Fruit fly (Drosophila melanogaster): ENCODE measurements around the gene RfC4.

dm6 chr3L:4110212-4110611 lies 25.6 kb downstream of the RfC4 start:
- no peak for TF ChIP-seq br (GFP tag; optimal IDR thresholded peaks at IDR 0.05)
- TF ChIP-seq psq (GFP tag; optimal IDR thresholded peaks at IDR 0.05): no peak
- no peak for TF ChIP-seq woc (GFP tag; optimal IDR thresholded peaks at IDR 0.05)
- no peak for TF ChIP-seq dmrt93B (GFP tag; optimal IDR thresholded peaks at IDR 0.05)
- no peak for TF ChIP-seq h (GFP tag; optimal IDR thresholded peaks at IDR 0.05)
- TF ChIP-seq usp (GFP tag; optimal IDR thresholded peaks at IDR 0.05): no peak
- no peak for TF ChIP-seq Jra (GFP tag; optimal IDR thresholded peaks at IDR 0.05)
- no peak for TF ChIP-seq pan (optimal IDR thresholded peaks at IDR 0.05)
- no peak for TF ChIP-seq CG32264 (GFP tag; optimal IDR thresholded peaks at IDR 0.05)
- TF ChIP-seq N (GFP tag; optimal IDR thresholded peaks at IDR 0.05): no peak
- no peak for TF ChIP-seq rgr (GFP tag; optimal IDR thresholded peaks at IDR 0.05)
- no peak for TF ChIP-seq HLH106 (tag; optimal IDR thresholded peaks at IDR 0.05)
- no peak for TF ChIP-seq CrebA (GFP tag; optimal IDR thresholded peaks at IDR 0.05; ENCODE audit: borderline replicate concordance)
